Fruit fly (Drosophila melanogaster) whole organism, adult: ENCODE data around the gene cv-c.

Experiments used
- CG11617 ChIP-seq: fragments of 200-800 bp; sonication (Bioruptor generic); optimal IDR thresholded peaks from 2 replicates; lab custom pipeline; 2017; ENCODE audit warnings: mild to moderate bottlenecking, missing biosample characterization, missing genetic modification reagents, missing genetic modification characterization
- CG12768 ChIP-seq: fragments of 200-800 bp; sonication (Bioruptor generic); optimal IDR thresholded peaks from 2 replicates; lab custom pipeline; 2017; ENCODE audit warnings: missing biosample characterization, missing genetic modification characterization, mild to moderate bottlenecking, moderate library complexity, missing genetic modification reagents
- CG14711 ChIP-seq: fragments of 200-800 bp; sonication (Bioruptor generic); optimal IDR thresholded peaks from 2 replicates; lab custom pipeline; 2018; ENCODE audit warnings: missing biosample characterization, mild to moderate bottlenecking, missing genetic modification characterization, moderate library complexity
- CG33017 ChIP-seq: fragments of 200-800 bp; sonication (Bioruptor generic); optimal IDR thresholded peaks from 2 replicates; lab custom pipeline; 2018; ENCODE audit warnings: missing biosample characterization, mild to moderate bottlenecking, missing genetic modification characterization, moderate library complexity
- CG7045 ChIP-seq: fragments of 200-800 bp; sonication (Bioruptor generic); optimal IDR thresholded peaks from 2 replicates; lab custom pipeline; 2017; ENCODE audit warnings: missing biosample characterization, mild to moderate bottlenecking, missing genetic modification characterization
- Hr96 ChIP-seq: fragments of 200-800 bp; sonication (Bioruptor generic); optimal IDR thresholded peaks from 2 replicates; lab custom pipeline; 2016; ENCODE audit warnings: missing biosample characterization, missing genetic modification characterization
- Mnt ChIP-seq: fragments of 200-800 bp; sonication (Bioruptor generic); optimal IDR thresholded peaks from 2 replicates; lab custom pipeline; 2016; ENCODE audit warnings: missing biosample characterization, mild to moderate bottlenecking, missing genetic modification characterization
- bab1 ChIP-seq: fragments of 200-800 bp; sonication (Bioruptor generic); optimal IDR thresholded peaks from 3 replicates; lab custom pipeline; 2019; ENCODE audit warnings: missing biosample characterization, mild to moderate bottlenecking, missing genetic modification characterization, moderate library complexity
- cnc ChIP-seq, 2 experiments: fragments of >200 bp; optimal IDR thresholded peaks; 2 replicates each; lab custom pipeline; 2017
- kay ChIP-seq: fragments of 200-800 bp; sonication (Bioruptor generic); peaks from one replicate; lab custom pipeline; 2016; ENCODE audit warnings: missing biosample characterization, missing genetic modification characterization, borderline replicate concordance
- ovo ChIP-seq: fragments of 200-800 bp; sonication (Bioruptor generic); optimal IDR thresholded peaks from 2 replicates; lab custom pipeline; 2016; ENCODE audit warnings: missing biosample characterization, missing genetic modification characterization

DNA sequence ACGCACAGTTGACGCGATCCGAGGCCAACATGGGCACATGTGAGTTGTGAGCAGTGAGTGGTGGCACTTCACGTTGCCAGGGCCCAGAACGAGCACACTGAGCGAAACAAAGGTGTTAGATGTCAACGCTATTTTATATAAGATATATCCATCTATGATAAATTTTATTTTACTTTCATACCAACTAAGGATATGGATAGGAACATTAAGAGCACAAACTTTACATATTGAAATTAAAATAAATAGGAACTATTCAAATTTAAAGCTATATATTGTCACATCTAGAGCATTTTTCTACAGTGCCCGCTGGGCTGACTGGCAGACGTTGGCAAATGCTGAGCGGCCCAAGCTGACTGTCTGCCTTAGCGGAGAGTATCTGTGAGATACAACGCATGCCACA, 11.8 kb downstream of the cv-c start:
- TF ChIP-seq kay (no peak), Hr96 (GFP tag; lab: Kevin White, UChicago) (no peak), CG11617 (GFP tag; lab: Kevin White, UChicago) (no peak), CG14711 (tag; lab: Kevin White, UChicago) (no peak), CG12768 (GFP tag; lab: Kevin White, UChicago) (no peak), CG33017 (no peak), bab1 (GFP tag; lab: Kevin White, UChicago) (no peak), CG7045 (GFP tag; lab: Kevin White, UChicago) (no peak), ovo (GFP tag; lab: Kevin White, UChicago) (no peak), Mnt (no peak), cnc (optimal IDR thresholded peaks at IDR 0.05; lab: Kevin White, UChicago) (no peak)
